Worm (Caenorhabditis elegans) whole organism, early embryonic: ENCODE data around the gene cyp-33C9.

ENCODE experiments used
- aly-1 ChIP-seq: sonication (generic microtip); optimal IDR thresholded peaks from 2 replicates; lab custom pipeline; 2016; ENCODE audit warnings: missing genetic modification characterization, missing compliant biosample characterization
- ama-1 ChIP-seq: fragments of 150-350 bp; optimal IDR thresholded peaks from 2 replicates; lab custom pipeline; 2014
- hmg-4 ChIP-seq: fragments of 200-800 bp; sonication (Bioruptor generic); optimal IDR thresholded peaks from 2 replicates; lab custom pipeline; 2018; ENCODE audit warnings: mild to moderate bottlenecking, missing genetic modification characterization, missing compliant biosample characterization
- pes-1 ChIP-seq: fragments of 200-800 bp; sonication (Bioruptor generic); IDR thresholded peaks from 2 replicates; pipeline ENCODE4 v1.3.6; 2022; ENCODE audit warnings: missing genetic modification reagents, missing genetic modification characterization, missing compliant biosample characterization
- tbx-11 ChIP-seq: fragments of 200-800 bp; sonication (Bioruptor generic); IDR thresholded peaks from 2 replicates; pipeline ENCODE4 v1.3.6; 2022; ENCODE audit warnings: missing genetic modification characterization, missing compliant biosample characterization
- tra-4 ChIP-seq: sonication (generic microtip); optimal IDR thresholded peaks from 2 replicates; lab custom pipeline; 2017; ENCODE audit warnings: missing genetic modification characterization, missing compliant biosample characterization

DNA sequence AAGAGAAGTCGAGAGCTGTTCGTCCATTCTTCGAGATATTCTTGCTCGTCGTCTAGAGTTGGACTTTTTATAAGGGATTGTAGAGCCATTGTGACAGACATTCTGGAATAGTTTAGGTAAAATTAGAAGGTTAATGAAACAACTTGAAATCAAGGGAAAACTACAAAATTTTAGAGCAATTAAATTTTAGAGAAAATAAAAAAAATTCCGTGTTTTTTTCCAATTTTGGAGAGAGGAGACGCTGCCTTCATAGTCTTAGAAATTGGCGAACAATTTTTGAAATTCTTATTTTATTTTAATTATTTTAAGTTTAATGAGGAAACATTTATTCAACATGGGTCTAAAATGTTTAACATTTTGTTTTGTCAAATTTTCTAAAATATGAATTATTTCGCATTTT, 22.8 kb downstream of the cyp-33C9 start, which contains the start of gene C50H11.13:
- no peak for TF ChIP-seq ama-1
- TF ChIP-seq tra-4 (tag; lab: Kevin White, UChicago), result no peak
- TF ChIP-seq tbx-11 (GFP tag; lab: Robert Waterston, UW), result no peak
- TF ChIP-seq pes-1 (GFP tag; lab: Robert Waterston, UW), result no peak
- no peak for TF ChIP-seq hmg-4 (GFP tag; lab: Kevin White, UChicago)
- no peak for TF ChIP-seq aly-1 (tag; lab: Kevin White, UChicago)
